Fruit fly (Drosophila melanogaster): ENCODE measurements around the gene Mkrn1.

Mkrn1 gene

DNA sequence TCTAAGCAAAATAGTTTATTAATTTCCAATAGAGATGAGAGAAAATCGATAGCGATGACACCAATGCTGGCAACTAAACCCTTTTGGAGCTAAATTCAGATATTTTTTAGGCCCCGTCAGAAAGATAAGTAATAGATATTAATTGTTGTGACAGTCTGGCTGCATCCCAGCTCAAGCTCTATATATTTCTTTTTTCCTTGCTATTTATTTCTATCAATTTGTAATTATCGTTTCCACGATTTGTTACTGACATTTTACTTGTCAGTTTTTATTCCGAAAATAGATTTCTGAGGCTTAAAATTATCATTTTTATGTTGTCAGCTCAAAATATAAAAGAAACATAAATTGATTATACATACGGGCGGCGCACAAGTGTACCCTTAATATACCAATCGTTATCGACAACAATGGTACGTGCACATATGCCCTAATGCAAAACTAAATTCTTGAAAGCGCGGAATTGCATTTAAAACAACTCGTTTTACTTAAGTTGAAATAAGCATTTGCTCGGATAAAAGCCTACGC lies 35.4 kb upstream of the Mkrn1 start, which contains the start of the genes CRIF and SMC5 (continued):
- TF ChIP-seq tio (GFP tag; optimal IDR thresholded peaks at IDR 0.05) (peak; percentile 58), Deaf1 (tag; optimal IDR thresholded peaks at IDR 0.05) (no peak), sc (optimal IDR thresholded peaks at IDR 0.05) (no peak), sc (GFP tag; optimal IDR thresholded peaks at IDR 0.05) (peak; percentile 26), tll (GFP tag; optimal IDR thresholded peaks at IDR 0.05) (peak in 1 of 2 experiments; percentile 59), stc (GFP tag; IDR thresholded peaks at IDR 0.05) (peak; percentile 26; the same call in 1 of the 2 replicates), Bdp1 (GFP tag; optimal IDR thresholded peaks at IDR 0.05) (peak; percentile 4), ken (GFP tag; IDR thresholded peaks at IDR 0.05) (peak; percentile 40; the same call in 1 of the 3 replicates), Aef1 (GFP tag; IDR thresholded peaks at IDR 0.05) (peak; percentile 45; the same call in 1 of the 3 replicates), zfh2 (GFP tag; optimal IDR thresholded peaks at IDR 0.05) (peak; percentile 76), CG7839 (tag; optimal IDR thresholded peaks at IDR 0.05) (no peak), CG13424 (tag; optimal IDR thresholded peaks at IDR 0.05) (peak; percentile 74), vvl (GFP tag; IDR thresholded peaks at IDR 0.05) (peak; percentile 45; the same call in 1 of the 2 replicates), Sry-δ (GFP tag; optimal IDR thresholded peaks at IDR 0.05) (peak; percentile 87), CG10959 (GFP tag; IDR thresholded peaks at IDR 0.05) (no peak), bab2 (GFP tag; optimal IDR thresholded peaks at IDR 0.05) (peak; percentile 71), Elba2 (GFP tag; optimal IDR thresholded peaks at IDR 0.05) (peak; percentile 39), crp (GFP tag; optimal IDR thresholded peaks at IDR 0.05) (peak in 1 of 2 experiments; percentile 5), CG12104 (GFP tag; optimal IDR thresholded peaks at IDR 0.05) (peak; percentile 31), CG2120 (GFP tag; optimal IDR thresholded peaks at IDR 0.05) (peak; percentile 88), chinmo (GFP tag; IDR thresholded peaks at IDR 0.05; ENCODE audit: partially characterized antibody) (no peak), E2f2 (GFP tag; IDR thresholded peaks at IDR 0.05) (peak; percentile 61), az2 (GFP tag; optimal IDR thresholded peaks at IDR 0.05) (peak; percentile 67), dm (GFP tag; optimal IDR thresholded peaks at IDR 0.05) (peak; percentile 33), CG2678 (tag; optimal IDR thresholded peaks at IDR 0.05) (no peak), CG16863 (GFP tag; optimal IDR thresholded peaks at IDR 0.05) (peak; percentile 32), HLHmδ (GFP tag; optimal IDR thresholded peaks at IDR 0.05) (no peak), Xbp1 (GFP tag; optimal IDR thresholded peaks at IDR 0.05) (peak; percentile 81), Ada2b (GFP tag; IDR thresholded peaks at IDR 0.05) (peak; percentile 44), CG3995 (GFP tag; optimal IDR thresholded peaks at IDR 0.05) (peak; percentile 34), Myb (GFP tag; optimal IDR thresholded peaks at IDR 0.05) (peak; percentile 43), jigr1 (GFP tag; IDR thresholded peaks at IDR 0.05) (peak; percentile 39; the same call in 1 of the 3 replicates), Neu2 (GFP tag; optimal IDR thresholded peaks at IDR 0.05; ENCODE audit: borderline replicate concordance) (peak; percentile 14), chn (GFP tag; optimal IDR thresholded peaks at IDR 0.05) (peak; percentile 61), CG34422 (GFP tag; IDR thresholded peaks at IDR 0.05) (0 out of 3 replicates have a peak, but pooled peaks have one; percentile 58), NC2α (GFP tag; optimal IDR thresholded peaks at IDR 0.05) (no peak), ssp (GFP tag; IDR thresholded peaks at IDR 0.05) (peak; percentile 89), CG18764 (GFP tag; optimal IDR thresholded peaks at IDR 0.05) (peak; percentile 99), D19A (tag; optimal IDR thresholded peaks at IDR 0.05) (peak; percentile 23), Oaz (GFP tag; IDR thresholded peaks at IDR 0.05) (no peak), zfh1 (GFP tag; IDR thresholded peaks at IDR 0.05) (peak; percentile 52; the same call in 1 of the 3 replicates), ara (GFP tag; IDR thresholded peaks at IDR 0.05) (no peak), Jarid2 (GFP tag; optimal IDR thresholded peaks at IDR 0.05) (no peak), Ets65A (GFP tag) (no peak), pzg (GFP tag; optimal IDR thresholded peaks at IDR 0.05) (peak; percentile 39), phol (tag; optimal IDR thresholded peaks at IDR 0.05) (peak; percentile 79), Trl (optimal IDR thresholded peaks at IDR 0.05) (no peak), Trl (GFP tag; optimal IDR thresholded peaks at IDR 0.05) (peak; percentile 67), CG16815 (GFP tag; optimal IDR thresholded peaks at IDR 0.05) (peak; percentile 54), YL-1 (GFP tag; optimal IDR thresholded peaks at IDR 0.05) (peak; percentile 11), tin (GFP tag; optimal IDR thresholded peaks at IDR 0.05) (peak; percentile 56)

Data from whole organism, embryonic.